Worm (Caenorhabditis elegans) whole organism, young adult: ENCODE measurements around the gene T19H12.6.

ENCODE experiments used
- F23B12.7 ChIP-seq: sonication (generic microtip); optimal IDR thresholded peaks from 2 replicates; lab custom pipeline; 2017; ENCODE audit warnings: missing genetic modification characterization, mild to moderate bottlenecking, missing compliant biosample characterization, antibody characterized with exemption, moderate library complexity; ENCODE audit not compliant: insufficient read depth
- F57C9.4 ChIP-seq: sonication (generic microtip); optimal IDR thresholded peaks from 2 replicates; lab custom pipeline; 2017; ENCODE audit warnings: mild to moderate bottlenecking, missing genetic modification characterization, missing compliant biosample characterization
- akir-1 ChIP-seq: fragments of 200-800 bp; sonication (Bioruptor generic); optimal IDR thresholded peaks from 2 replicates; lab custom pipeline; 2018; ENCODE audit warnings: mild to moderate bottlenecking, missing genetic modification characterization, moderate library complexity, missing compliant biosample characterization
- ama-1 ChIP-seq, 3 experiments: fragments of 150-350 bp in 1 of 3; sonication (generic microtip) in 2 of 3; optimal IDR thresholded peaks; 2 replicates each; lab custom pipeline; 2014 to 2018; ENCODE audit warnings: missing biosample characterization in 2 of 3, missing genetic modification characterization in 2 of 3, missing genetic modification reagents in 2 of 3
- aptf-3 ChIP-seq: fragments of 200-800 bp; sonication (Bioruptor generic); IDR thresholded peaks from 2 replicates; pipeline ENCODE4 v1.3.6; 2022; ENCODE audit warnings: missing genetic modification characterization, missing compliant biosample characterization
- fkh-3 ChIP-seq: sonication (generic microtip); optimal IDR thresholded peaks from 2 replicates; lab custom pipeline; 2016; ENCODE audit warnings: mild to moderate bottlenecking, missing genetic modification characterization, missing compliant biosample characterization
- nfya-1 ChIP-seq: sonication (generic microtip); optimal IDR thresholded peaks from 2 replicates; lab custom pipeline; 2017; ENCODE audit warnings: antibody characterized with exemption, missing compliant biosample characterization, missing genetic modification characterization, borderline replicate concordance; ENCODE audit not compliant: insufficient read depth
- rpc-1 ChIP-seq, 2 experiments: fragments of 150-350 bp in 1 of 2; sonication (generic microtip) in 1 of 2; optimal IDR thresholded peaks; 2 replicates each; lab custom pipeline; 2014 to 2018; ENCODE audit warnings: missing biosample characterization in 1 of 2, missing genetic modification characterization in 1 of 2, missing genetic modification reagents in 1 of 2, missing genotype in 1 of 2
- snpc-1.3 ChIP-seq: sonication (generic microtip); optimal IDR thresholded peaks from 2 replicates; lab custom pipeline; 2017; ENCODE audit warnings: missing genetic modification characterization, mild to moderate bottlenecking, missing compliant biosample characterization, antibody characterized with exemption, moderate library complexity, missing genotype, missing genetic modification reagents; ENCODE audit not compliant: insufficient read depth
- tbp1 ChIP-seq: fragments of 200-800 bp; sonication (Bioruptor generic); optimal IDR thresholded peaks from 2 replicates; lab custom pipeline; 2018; ENCODE audit warnings: mild to moderate bottlenecking, missing genetic modification characterization, missing compliant biosample characterization
- ztf-25 ChIP-seq: fragments of 200-800 bp; sonication (Bioruptor generic); IDR thresholded peaks from 2 replicates; pipeline ENCODE4 v1.3.6; 2022; ENCODE audit warnings: missing genetic modification reagents, missing genetic modification characterization, missing compliant biosample characterization
- ztf-3 ChIP-seq: fragments of 200-800 bp; sonication (Bioruptor generic); optimal IDR thresholded peaks from 2 replicates; lab custom pipeline; 2018; ENCODE audit warnings: mild to moderate bottlenecking, missing genetic modification characterization, missing compliant biosample characterization

ce11 chrV:4871992-4872391, 5.5 kb downstream of the T19H12.6 start, which contains the start of gene srd-33:
- TF ChIP-seq F23B12.7 (tag; lab: Kevin White, UChicago) (no peak), ztf-25 (GFP tag; lab: Robert Waterston, UW) (no peak), akir-1 (GFP tag; lab: Kevin White, UChicago) (no peak), rpc-1 (optimal IDR thresholded peaks at IDR 0.05; lab: Kevin White, UChicago) (no peak), rpc-1 (tag; optimal IDR thresholded peaks at IDR 0.05; lab: Kevin White, UChicago) (no peak), aptf-3 (GFP tag; lab: Robert Waterston, UW) (no peak), snpc-1.3 (tag; lab: Kevin White, UChicago) (no peak), tbp1 (GFP tag; lab: Kevin White, UChicago) (no peak), ama-1 (optimal IDR thresholded peaks at IDR 0.05; lab: Kevin White, UChicago) (no peak), ama-1 (GFP tag; optimal IDR thresholded peaks at IDR 0.05; lab: Kevin White, UChicago) (no peak), fkh-3 (tag; lab: Kevin White, UChicago) (no peak), ztf-3 (no peak), nfya-1 (tag; lab: Kevin White, UChicago) (no peak), F57C9.4 (tag; lab: Kevin White, UChicago) (no peak)
